Fruit fly (Drosophila melanogaster) whole organism, embryonic: Measurements from ENCODE around the gene CG18262.

Source experiments
- Antp ChIP-seq: fragments of 200-800 bp; sonication (Bioruptor generic); optimal IDR thresholded peaks from 3 replicates; lab custom pipeline; 2016; ENCODE audit warnings: missing biosample characterization, missing genetic modification characterization
- Bdp1 ChIP-seq: fragments of 200-800 bp; sonication (Bioruptor generic); optimal IDR thresholded peaks from 3 replicates; lab custom pipeline; 2016; ENCODE audit warnings: missing biosample characterization, missing genetic modification characterization
- Bgb ChIP-seq: fragments of 200-800 bp; sonication (Bioruptor generic); IDR thresholded peaks from 2 replicates; pipeline ENCODE4 v1.3.6; 2022; ENCODE audit warnings: missing biosample characterization, missing genetic modification characterization; ENCODE audit not compliant: partially characterized antibody
- BtbVII ChIP-seq: fragments of 200-800 bp; sonication (Bioruptor generic); optimal IDR thresholded peaks from 3 replicates; lab custom pipeline; 2017; ENCODE audit warnings: missing biosample characterization, mild to moderate bottlenecking, missing genetic modification characterization
- CG10431 ChIP-seq: fragments of 200-800 bp; sonication (Bioruptor generic); optimal IDR thresholded peaks from 3 replicates; lab custom pipeline; 2018; ENCODE audit warnings: missing biosample characterization, mild to moderate bottlenecking, missing genetic modification characterization
- CG11085 ChIP-seq: fragments of 200-800 bp; sonication (Bioruptor generic); IDR thresholded peaks from 2 replicates; pipeline ENCODE4 v1.3.6; 2022; ENCODE audit warnings: missing biosample characterization, missing genetic modification characterization
- CG11696 ChIP-seq: fragments of 200-800 bp; sonication (Bioruptor generic); IDR thresholded peaks from 2 replicates; pipeline ENCODE4 v1.3.6; 2022; ENCODE audit warnings: missing biosample characterization, missing genetic modification characterization
- CG13287 ChIP-seq: fragments of 200-800 bp; sonication (Bioruptor generic); IDR thresholded peaks from 2 replicates; pipeline ENCODE4 v1.3.6; 2022; ENCODE audit warnings: missing biosample characterization, missing genetic modification characterization; ENCODE audit not compliant: partially characterized antibody
- CG14014 ChIP-seq: fragments of 200-800 bp; sonication (Bioruptor generic); IDR thresholded peaks from 2 replicates; pipeline ENCODE4 v1.3.6; 2022; ENCODE audit warnings: missing biosample characterization, missing genetic modification characterization
- CG14965 ChIP-seq: fragments of 200-800 bp; sonication (Bioruptor generic); optimal IDR thresholded peaks from 2 replicates; lab custom pipeline; 2016; ENCODE audit warnings: missing biosample characterization, missing genetic modification characterization, borderline replicate concordance
- CG15073 ChIP-seq: fragments of 200-800 bp; sonication (Bioruptor generic); optimal IDR thresholded peaks from 2 replicates; lab custom pipeline; 2016; ENCODE audit warnings: missing biosample characterization, missing genetic modification characterization
- CG18476 ChIP-seq: fragments of 200-800 bp; sonication (Bioruptor generic); optimal IDR thresholded peaks from 2 replicates; lab custom pipeline; 2016; ENCODE audit warnings: missing biosample characterization, mild to moderate bottlenecking, missing genetic modification characterization
- CG18599 ChIP-seq: fragments of 200-800 bp; sonication (Bioruptor generic); optimal IDR thresholded peaks from 3 replicates; lab custom pipeline; 2017; ENCODE audit warnings: missing biosample characterization, missing genetic modification characterization, mild to moderate bottlenecking, moderate library complexity, missing genetic modification reagents
- CG18764 ChIP-seq: fragments of 200-800 bp; sonication (Bioruptor generic); optimal IDR thresholded peaks from 3 replicates; lab custom pipeline; 2016; ENCODE audit warnings: missing biosample characterization, missing genetic modification characterization
- CG32532 ChIP-seq: fragments of 200-800 bp; sonication (Bioruptor generic); IDR thresholded peaks from 2 replicates; pipeline ENCODE4 v1.3.6; 2022; ENCODE audit warnings: missing biosample characterization, missing genetic modification characterization
- CG4707 ChIP-seq: fragments of 200-800 bp; sonication (Bioruptor generic); optimal IDR thresholded peaks from 2 replicates; lab custom pipeline; 2018; ENCODE audit warnings: missing biosample characterization, mild to moderate bottlenecking, missing genetic modification characterization, moderate library complexity
- CG7357 ChIP-seq: fragments of 200-800 bp; sonication (Bioruptor generic); IDR thresholded peaks from 3 replicates; pipeline ENCODE4 v1.3.6; 2022; ENCODE audit warnings: missing biosample characterization, missing genetic modification characterization
- CG7839 ChIP-seq: fragments of 200-800 bp; sonication (Bioruptor generic); optimal IDR thresholded peaks from 3 replicates; lab custom pipeline; 2018; ENCODE audit warnings: missing biosample characterization, mild to moderate bottlenecking, missing genetic modification characterization, moderate library complexity
- CG7987 ChIP-seq: fragments of 200-800 bp; sonication (Bioruptor generic); optimal IDR thresholded peaks from 2 replicates; lab custom pipeline; 2018; ENCODE audit warnings: missing biosample characterization, mild to moderate bottlenecking, missing genetic modification characterization, moderate library complexity
- CG8281 ChIP-seq: fragments of 200-800 bp; sonication (Bioruptor generic); optimal IDR thresholded peaks from 2 replicates; lab custom pipeline; 2018; ENCODE audit warnings: missing biosample characterization, mild to moderate bottlenecking, missing genetic modification characterization, moderate library complexity
- CG9876 ChIP-seq: fragments of 200-800 bp; sonication (Bioruptor generic); optimal IDR thresholded peaks from 2 replicates; lab custom pipeline; 2016; ENCODE audit warnings: missing biosample characterization, missing genetic modification characterization
- CkIIα-i1 ChIP-seq: fragments of 200-800 bp; sonication (Bioruptor generic); IDR thresholded peaks from 2 replicates; pipeline ENCODE4 v1.3.6; 2022; ENCODE audit warnings: missing biosample characterization, missing genetic modification characterization
- CrebB ChIP-seq: fragments of 200-800 bp; sonication (Bioruptor generic); optimal IDR thresholded peaks from 3 replicates; lab custom pipeline; 2018; ENCODE audit warnings: missing biosample characterization, mild to moderate bottlenecking, missing genetic modification characterization
- Ets97D ChIP-seq: fragments of 200-800 bp; sonication (Bioruptor generic); optimal IDR thresholded peaks from 3 replicates; lab custom pipeline; 2016; ENCODE audit warnings: missing biosample characterization, missing genetic modification characterization
- Hand ChIP-seq: fragments of 200-800 bp; sonication (Bioruptor generic); optimal IDR thresholded peaks from 2 replicates; lab custom pipeline; 2017; ENCODE audit warnings: mild to moderate bottlenecking, missing biosample characterization, missing genetic modification reagents, missing genetic modification characterization
- Pdp1 ChIP-seq, 2 experiments: fragments of 200-800 bp; sonication (Bioruptor generic); optimal IDR thresholded peaks; 3 replicates each; lab custom pipeline; 2016; ENCODE audit warnings: missing biosample characterization in 2 of 2, missing genetic modification characterization in 2 of 2, mild to moderate bottlenecking in 1 of 2, moderate library complexity in 1 of 2
- Rfx ChIP-seq: fragments of 200-800 bp; sonication (Bioruptor generic); IDR thresholded peaks from 2 replicates; pipeline ENCODE4 v1.3.6; 2022; ENCODE audit warnings: missing biosample characterization, missing genetic modification characterization
- Scr ChIP-seq: fragments of 200-800 bp; sonication (Bioruptor generic); IDR thresholded peaks from 2 replicates; pipeline ENCODE4 v1.3.6; 2022; ENCODE audit warnings: missing biosample characterization, missing genetic modification characterization; ENCODE audit not compliant: partially characterized antibody
- Side ChIP-seq: fragments of 200-800 bp; sonication (Bioruptor generic); optimal IDR thresholded peaks from 2 replicates; lab custom pipeline; 2016; ENCODE audit warnings: missing biosample characterization, missing genetic modification characterization
- YL-1 ChIP-seq: fragments of 200-800 bp; sonication (Bioruptor generic); optimal IDR thresholded peaks from 3 replicates; lab custom pipeline; 2017; ENCODE audit warnings: missing biosample characterization, mild to moderate bottlenecking, missing genetic modification characterization
- al ChIP-seq: fragments of 200-800 bp; sonication (Bioruptor generic); IDR thresholded peaks from 2 replicates; pipeline ENCODE4 v1.3.6; 2022; ENCODE audit warnings: missing biosample characterization, missing genetic modification characterization
- ash1 ChIP-seq: fragments of 200-800 bp; sonication (Bioruptor generic); optimal IDR thresholded peaks from 2 replicates; lab custom pipeline; 2018; ENCODE audit warnings: missing biosample characterization, mild to moderate bottlenecking, missing genetic modification characterization
- bbx ChIP-seq: fragments of 200-800 bp; sonication (Bioruptor generic); IDR thresholded peaks from 2 replicates; pipeline ENCODE4 v1.3.6; 2022; ENCODE audit warnings: missing biosample characterization, missing genetic modification characterization; ENCODE audit not compliant: partially characterized antibody
- bowl ChIP-seq: fragments of 200-800 bp; sonication (Bioruptor generic); IDR thresholded peaks from 2 replicates; pipeline ENCODE4 v1.3.6; 2022; ENCODE audit warnings: missing biosample characterization, missing genetic modification characterization
- br ChIP-seq: fragments of >200 bp; optimal IDR thresholded peaks from 2 replicates; lab custom pipeline; 2017
- fd3F ChIP-seq: fragments of 200-800 bp; sonication (Bioruptor generic); optimal IDR thresholded peaks from 2 replicates; lab custom pipeline; 2018; ENCODE audit warnings: missing biosample characterization, mild to moderate bottlenecking, missing genetic modification characterization, moderate library complexity
- gsb ChIP-seq: fragments of 200-800 bp; sonication (Bioruptor generic); IDR thresholded peaks from 2 replicates; pipeline ENCODE4 v1.3.6; 2022; ENCODE audit warnings: missing biosample characterization, missing genetic modification characterization
- gt ChIP-seq: fragments of 200-800 bp; sonication (Bioruptor generic); IDR thresholded peaks from 2 replicates; pipeline ENCODE4 v1.3.6; 2022; ENCODE audit warnings: missing biosample characterization, missing genetic modification characterization
- hth ChIP-seq: fragments of >200 bp; optimal IDR thresholded peaks from 2 replicates; lab custom pipeline; 2017; ENCODE audit warnings: inconsistent platforms
- jigr1 ChIP-seq: fragments of 200-800 bp; sonication (Bioruptor generic); IDR thresholded peaks from 3 replicates; pipeline ENCODE4 v1.3.6; 2022; ENCODE audit warnings: missing biosample characterization, missing genetic modification characterization
- nau ChIP-seq: fragments of 200-800 bp; sonication (Bioruptor generic); optimal IDR thresholded peaks from 3 replicates; lab custom pipeline; 2017; ENCODE audit warnings: missing biosample characterization, mild to moderate bottlenecking, missing genetic modification characterization, missing genetic modification reagents
- prd ChIP-seq, 3 experiments: fragments of >200 bp in 2 of 3; fragments of 200-800 bp in 1 of 3; sonication (Bioruptor generic) in 1 of 3; optimal IDR thresholded peaks in 2 of 3; IDR thresholded peaks in 1 of 3; 2 replicates in 2 of 3; 3 replicates in 1 of 3; pipeline versions ENCODE4 v1.3.6 to Lab custom; 2017 to 2022; ENCODE audit warnings: missing biosample characterization in 1 of 3, missing genetic modification characterization in 1 of 3
- pzg ChIP-seq: fragments of 200-800 bp; sonication (Bioruptor generic); optimal IDR thresholded peaks from 3 replicates; lab custom pipeline; 2018; ENCODE audit warnings: missing biosample characterization, mild to moderate bottlenecking, missing genetic modification characterization, moderate library complexity
- rib ChIP-seq: fragments of 200-800 bp; sonication (Bioruptor generic); IDR thresholded peaks from 2 replicates; pipeline ENCODE4 v1.3.6; 2022; ENCODE audit warnings: missing biosample characterization, missing genetic modification characterization
- seq ChIP-seq: fragments of 200-800 bp; sonication (Bioruptor generic); IDR thresholded peaks from 2 replicates; pipeline ENCODE4 v1.3.6; 2022; ENCODE audit warnings: missing biosample characterization, missing genetic modification characterization
- trem ChIP-seq: fragments of 200-800 bp; optimal IDR thresholded peaks from 3 replicates; lab custom pipeline; 2019; ENCODE audit warnings: missing biosample characterization, mild to moderate bottlenecking, missing genetic modification characterization, moderate library complexity
- ttk ChIP-seq: fragments of 200-800 bp; sonication (Bioruptor generic); IDR thresholded peaks from 2 replicates; pipeline ENCODE4 v2.1.2; 2022; ENCODE audit warnings: missing biosample characterization, missing genetic modification characterization
- wek ChIP-seq: fragments of 200-800 bp; sonication (Bioruptor generic); optimal IDR thresholded peaks from 3 replicates; lab custom pipeline; 2018; ENCODE audit warnings: missing biosample characterization, mild to moderate bottlenecking, missing genetic modification characterization, moderate library complexity
- z ChIP-seq: fragments of 200-800 bp; sonication (Bioruptor generic); IDR thresholded peaks from 3 replicates; pipeline ENCODE4 v1.3.6; 2022; ENCODE audit warnings: missing biosample characterization, missing genetic modification characterization

CG18262 gene

dm6 chrX:8114476-8115342 lies 38.0 kb upstream of the CG18262 start (continued):
- TF ChIP-seq gt (no peak), Scr (no peak), CG8281 (tag; lab: Kevin White, UChicago) (no peak), CG14014 (GFP tag; lab: Robert Waterston, UW) (peak; percentile 74), Hand (GFP tag; lab: Kevin White, UChicago) (peak; percentile 63), seq (GFP tag; lab: Robert Waterston, UW) (peak; percentile 51; the same call in 1 of the 2 replicates), CG13287 (no peak), BtbVII (peak; percentile 79), CG7839 (tag; lab: Kevin White, UChicago) (peak; percentile 76), Ets97D (GFP tag; lab: Kevin White, UChicago) (no peak), CG9876 (GFP tag; lab: Kevin White, UChicago) (no peak), Side (GFP tag; lab: Kevin White, UChicago) (peak; percentile 18), Bgb (GFP tag; lab: Robert Waterston, UW) (no peak), CG4707 (no peak), CkIIα-i1 (GFP tag; lab: Robert Waterston, UW) (no peak), gsb (GFP tag; lab: Robert Waterston, UW) (0 out of 2 replicates have a peak, but pooled peaks have one; percentile 33), fd3F (GFP tag; lab: Kevin White, UChicago) (peak; percentile 52), CrebB (tag; lab: Kevin White, UChicago) (peak; percentile 38), bbx (GFP tag; lab: Robert Waterston, UW) (no peak), bowl (no peak), Antp (GFP tag; lab: Kevin White, UChicago) (no peak), ttk (no peak), Rfx (GFP tag; lab: Robert Waterston, UW) (peak; percentile 74), z (no peak), hth (lab: Kevin White, UChicago) (no peak), CG15073 (GFP tag; lab: Kevin White, UChicago) (no peak), CG7987 (GFP tag; lab: Kevin White, UChicago) (no peak), wek (GFP tag; lab: Kevin White, UChicago) (no peak), CG7357 (GFP tag; lab: Robert Waterston, UW) (no peak), Bdp1 (GFP tag; lab: Kevin White, UChicago) (peak; percentile 28), br (lab: Kevin White, UChicago) (no peak), CG18476 (GFP tag; lab: Kevin White, UChicago) (peak; percentile 22), CG18599 (peak; percentile 84), al (GFP tag; lab: Robert Waterston, UW) (peak; percentile 57), rib (GFP tag; lab: Robert Waterston, UW) (no peak), prd (optimal IDR thresholded peaks at IDR 0.05; lab: Kevin White, UChicago) (no peak), prd (GFP tag; IDR thresholded peaks at IDR 0.05; lab: Robert Waterston, UW) (peak; percentile 68), CG18764 (GFP tag; lab: Kevin White, UChicago) (no peak), CG11085 (GFP tag; lab: Robert Waterston, UW) (no peak), CG11696 (GFP tag; lab: Robert Waterston, UW) (peak; percentile 78), CG14965 (no peak), CG10431 (no peak), pzg (GFP tag; lab: Kevin White, UChicago) (no peak), Pdp1 (GFP tag; optimal IDR thresholded peaks at IDR 0.05; lab: Kevin White, UChicago) (no peak), jigr1 (GFP tag; lab: Robert Waterston, UW) (no peak), trem (tag; lab: Kevin White, UChicago) (peak; percentile 5), nau (GFP tag; lab: Kevin White, UChicago) (peak; percentile 13), ash1 (no peak), CG32532 (GFP tag; lab: Robert Waterston, UW) (peak; percentile 70; the same call in 1 of the 2 replicates), YL-1 (GFP tag; lab: Kevin White, UChicago) (no peak)
